Worm (Caenorhabditis elegans) whole organism, L4 larva: ENCODE data around the gene C47G2.4.

ENCODE experiments used
- ZK546.5 ChIP-seq, 2 experiments: sonication (generic microtip); optimal IDR thresholded peaks; 2 replicates each; lab custom pipeline; 2017; ENCODE audit warnings: missing biosample characterization in 2 of 2, missing genetic modification characterization in 2 of 2
- set-16 ChIP-seq: fragments of 200-800 bp; sonication (Bioruptor generic); IDR thresholded peaks from 2 replicates; pipeline ENCODE4 v1.3.6; 2022; ENCODE audit warnings: missing genetic modification reagents, missing genetic modification characterization, missing compliant biosample characterization
- tra-1 ChIP-seq: fragments of 200-800 bp; sonication (Bioruptor generic); IDR thresholded peaks from 2 replicates; pipeline ENCODE4 v1.3.6; 2022; ENCODE audit warnings: missing genetic modification reagents, missing genetic modification characterization, missing compliant biosample characterization
- ztf-11 ChIP-seq: fragments of 150-350 bp; optimal IDR thresholded peaks from 2 replicates; lab custom pipeline; 2014; ENCODE audit warnings: missing biosample characterization, missing genetic modification characterization

DNA sequence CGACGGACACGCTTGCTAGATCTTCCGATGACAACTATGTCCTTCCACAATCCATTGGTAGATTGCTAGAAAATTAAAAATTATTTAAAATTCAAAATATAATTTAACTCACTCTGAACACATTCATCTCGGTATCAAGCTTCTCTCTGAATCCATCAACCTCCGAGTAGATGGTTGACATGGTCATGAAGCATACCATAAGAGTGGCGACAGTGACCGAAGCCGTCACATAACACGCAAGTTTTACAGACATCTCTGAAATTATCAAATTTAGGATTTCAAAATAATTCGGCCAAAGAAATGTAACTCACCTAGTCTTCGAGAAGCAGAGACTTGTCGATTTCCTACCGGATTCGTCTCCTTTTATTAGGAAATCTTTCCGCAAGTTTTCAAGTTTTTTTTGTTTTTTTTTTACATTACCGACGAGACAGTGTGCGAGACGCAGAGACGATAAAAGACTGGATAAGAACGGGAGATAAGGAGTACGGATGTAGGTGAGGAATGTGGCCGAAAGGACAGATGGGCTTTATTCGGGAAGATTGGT, 44.2 kb upstream of the C47G2.4 start, which contains the start of gene sqt-1:
- no peak for TF ChIP-seq ZK546.5 (tag; optimal IDR thresholded peaks at IDR 0.05; lab: Kevin White, UChicago)
- no peak for TF ChIP-seq set-16
- no peak for TF ChIP-seq tra-1 (GFP tag; lab: Robert Waterston, UW)
- TF ChIP-seq ztf-11 (tag; lab: Kevin White, UChicago), result no peak
